Worm (Caenorhabditis elegans) whole organism, dauer: ENCODE data around the gene ZC443.1.

Source experiments
- unc-62 ChIP-seq: sonication (generic microtip); optimal IDR thresholded peaks from 2 replicates; lab custom pipeline; 2017; ENCODE audit warnings: missing biosample characterization, missing genetic modification reagents, missing genetic modification characterization

Gene ZC443.1

DNA sequence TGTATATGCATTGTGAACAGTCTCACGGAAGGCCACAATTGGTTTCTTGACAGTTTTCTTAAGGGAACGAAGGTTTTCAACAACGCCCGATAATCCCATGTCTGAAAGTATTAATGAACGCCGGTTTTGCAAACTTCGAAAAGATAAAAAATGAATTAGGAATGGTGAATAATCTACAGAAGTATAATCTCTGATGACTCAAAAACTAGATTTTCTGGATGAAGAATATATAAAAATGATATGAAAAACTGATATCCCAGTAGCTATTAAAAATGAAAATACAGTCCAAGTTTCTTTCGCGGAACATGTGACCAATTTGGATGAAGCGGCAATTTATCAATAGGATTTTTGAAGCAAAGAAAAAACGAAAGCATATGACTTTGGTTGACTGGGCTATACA lies 4.1 kb upstream of the ZC443.1 start, which contains the start of gene ZC443.3:
TSS of gene ZC443.3 (minus strand) at position 101 of the 400 bp plus-strand sequence.
- no peak for TF ChIP-seq unc-62

DNA sequence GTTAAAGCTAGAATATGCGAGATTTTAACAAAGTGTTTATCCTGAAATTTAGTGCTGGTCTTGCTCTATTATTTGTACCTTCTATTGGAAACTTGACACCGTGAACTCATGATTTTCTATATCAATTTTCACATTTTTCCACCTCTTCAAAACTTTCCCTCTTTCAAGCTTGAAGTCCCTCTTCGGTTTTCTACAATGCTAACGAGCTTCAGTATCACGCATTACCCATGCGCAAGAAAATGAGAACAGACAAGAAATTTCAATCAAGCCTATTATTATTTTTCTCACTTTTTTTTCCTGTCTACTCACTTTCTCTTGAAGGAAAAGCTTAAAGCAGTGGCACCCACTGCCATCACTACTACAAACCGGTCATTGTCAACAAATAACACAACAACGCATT lies 1.9 kb upstream of the ZC443.1 start:
- no peak for TF ChIP-seq unc-62

DNA sequence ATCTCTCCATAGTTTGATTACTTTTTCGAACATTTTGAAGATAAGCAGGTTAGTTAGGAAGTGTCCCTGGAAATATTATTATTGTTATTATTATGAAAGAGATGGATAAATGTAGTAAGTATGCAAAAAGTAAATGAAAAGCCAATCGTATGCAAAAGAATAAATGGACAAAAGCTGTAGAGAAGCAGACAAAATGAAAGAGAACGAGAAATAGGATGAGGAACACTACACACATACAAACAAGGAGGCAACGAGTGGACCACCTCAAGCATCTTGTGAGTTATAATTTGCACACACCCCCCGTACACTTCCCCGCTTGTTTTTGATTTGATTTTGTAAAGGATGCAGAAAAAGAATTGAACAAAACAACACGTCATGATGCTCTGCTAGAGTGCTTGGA lies 1.2 kb upstream of the ZC443.1 start, which contains the start of gene ZC443.2:
TSS of gene ZC443.2 (minus strand) at position 67 of the 400 bp plus-strand sequence.
- no peak for TF ChIP-seq unc-62

DNA sequence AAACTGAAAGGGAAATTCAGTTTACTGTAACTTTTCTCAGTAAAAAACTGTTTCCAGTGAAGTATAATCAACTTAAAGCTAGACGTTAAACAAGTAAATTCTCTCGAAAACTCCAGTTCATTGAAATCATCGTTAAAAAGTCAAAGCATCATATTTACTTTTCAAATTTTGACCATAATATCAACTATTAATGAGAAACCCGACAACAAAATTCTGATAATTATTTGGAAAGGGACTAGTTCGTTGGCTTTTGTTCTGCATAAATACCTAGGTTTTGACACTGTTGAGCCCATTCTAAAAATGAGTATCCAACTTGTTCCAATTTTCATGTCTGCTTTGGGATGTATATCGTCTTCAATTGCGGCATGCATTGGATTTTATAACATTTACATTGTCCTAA lies 3.7 kb downstream of the ZC443.1 start, which contains the start of gene ZC443.7:
TSS of gene ZC443.7 (plus strand) at position 301 of the 400 bp plus-strand sequence.
- no peak for TF ChIP-seq unc-62

DNA sequence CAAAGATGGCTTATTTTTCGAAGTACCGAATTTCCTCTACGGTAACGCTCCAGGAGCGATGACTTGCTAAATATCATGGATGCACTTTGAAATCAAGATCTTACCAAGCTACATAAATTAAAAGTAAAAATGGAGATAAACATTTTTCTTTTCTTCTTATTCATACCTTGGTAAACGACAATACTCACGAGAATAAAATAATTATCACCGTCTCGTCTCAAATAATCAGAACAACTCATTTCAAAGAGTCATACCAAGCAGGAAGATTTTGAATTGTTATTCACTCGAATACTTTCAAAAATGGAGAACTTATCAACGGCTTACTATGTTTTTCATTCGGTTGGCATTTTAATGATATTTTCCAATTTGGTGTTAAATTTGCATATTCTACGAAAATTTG lies 6.6 kb downstream of the ZC443.1 start, which contains the start of gene srbc-45:
TSS of gene srbc-45 (plus strand) at position 301 of the 400 bp plus-strand sequence.
- no peak for TF ChIP-seq unc-62

DNA sequence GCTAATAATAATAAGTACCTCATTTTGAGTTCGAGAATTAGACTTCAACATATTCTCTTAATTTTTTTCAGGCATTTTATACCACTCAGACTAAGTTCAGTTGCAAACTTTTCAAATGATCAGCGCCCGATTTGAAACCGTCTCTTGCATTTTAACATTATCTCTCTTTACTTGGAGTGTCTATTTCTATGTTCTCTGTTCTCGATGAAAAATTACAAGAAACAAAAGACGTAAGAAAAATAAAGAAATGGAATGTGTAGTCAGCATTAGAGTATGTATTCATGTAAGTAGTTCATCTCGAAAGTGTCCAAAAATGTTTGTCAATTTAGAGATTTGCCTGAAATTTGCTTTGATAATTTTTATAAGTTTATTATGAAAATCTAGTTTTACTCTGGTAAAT lies 9.7 kb downstream of the ZC443.1 start, which contains the start of gene ugt-3:
TSS of gene ugt-3 (minus strand) at position 101 of the 400 bp plus-strand sequence.
- TF ChIP-seq unc-62 = no peak

DNA sequence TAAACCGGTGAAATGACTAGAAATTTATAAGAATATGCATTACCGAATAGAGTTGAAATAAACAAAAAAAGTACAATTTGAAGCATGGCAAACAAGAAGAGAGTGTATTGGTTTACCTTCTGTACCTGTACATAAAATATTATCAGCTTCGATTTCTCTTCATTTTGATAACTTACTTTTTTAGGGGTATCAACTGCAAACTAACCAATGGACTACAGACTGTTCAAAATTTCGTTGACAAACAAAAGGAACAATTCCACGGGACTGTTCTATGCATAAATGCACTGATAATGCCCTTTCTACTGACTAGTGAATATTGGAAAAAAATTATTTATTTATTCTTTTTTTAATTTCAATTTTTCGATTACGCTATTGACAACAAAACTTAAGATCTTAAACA lies 11.9 kb downstream of the ZC443.1 start, which contains the start of gene ugt-6:
TSS of gene ugt-6 (minus strand) at position 233 of the 400 bp plus-strand sequence.
- TF ChIP-seq unc-62 = no peak

DNA sequence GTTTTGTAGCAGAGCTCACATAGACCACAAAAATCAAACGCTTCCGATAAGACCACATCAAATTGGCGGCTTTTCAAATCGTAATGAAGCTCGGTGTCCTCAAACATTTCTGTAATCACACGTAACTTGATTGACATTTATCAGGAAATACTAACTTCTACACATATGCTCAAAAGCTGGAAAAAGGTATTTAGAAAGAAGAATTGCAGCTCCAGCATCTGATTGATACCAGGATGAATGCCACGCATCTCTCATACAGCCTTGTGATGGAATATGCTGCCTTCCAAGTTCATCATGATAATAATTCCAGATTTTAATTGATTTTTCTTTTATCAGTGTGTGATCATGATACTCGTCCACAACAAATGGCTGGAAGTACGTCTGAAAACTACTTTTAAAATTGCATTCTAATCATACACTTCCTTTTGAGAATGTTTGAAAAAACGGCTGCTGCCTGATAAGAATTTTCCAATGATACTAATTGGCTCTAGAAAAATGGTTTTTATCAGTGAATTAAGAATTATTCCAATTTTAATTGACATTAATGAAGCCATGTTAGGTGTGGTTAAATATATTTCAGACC lies 12.9 kb downstream of the ZC443.1 start:
- no peak for TF ChIP-seq unc-62

DNA sequence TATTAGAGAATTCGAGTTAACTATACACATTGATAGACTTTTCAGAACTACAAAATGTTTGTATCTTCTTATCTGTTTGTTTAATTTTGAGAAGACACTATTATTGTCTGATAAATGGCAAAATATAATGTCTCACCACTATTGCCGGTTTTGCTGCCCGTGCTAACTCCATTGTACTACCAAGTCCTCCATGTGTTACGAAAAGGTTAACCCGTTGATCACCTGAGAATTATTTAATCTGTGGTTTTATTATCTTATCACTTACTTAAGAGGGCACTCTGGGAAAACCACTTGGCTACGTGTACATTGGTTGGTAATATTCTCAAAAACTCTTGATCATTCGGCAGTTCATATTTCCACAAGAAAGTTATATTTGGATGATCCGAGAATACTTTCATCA lies 14.0 kb downstream of the ZC443.1 start:
- TF ChIP-seq unc-62 = no peak

DNA sequence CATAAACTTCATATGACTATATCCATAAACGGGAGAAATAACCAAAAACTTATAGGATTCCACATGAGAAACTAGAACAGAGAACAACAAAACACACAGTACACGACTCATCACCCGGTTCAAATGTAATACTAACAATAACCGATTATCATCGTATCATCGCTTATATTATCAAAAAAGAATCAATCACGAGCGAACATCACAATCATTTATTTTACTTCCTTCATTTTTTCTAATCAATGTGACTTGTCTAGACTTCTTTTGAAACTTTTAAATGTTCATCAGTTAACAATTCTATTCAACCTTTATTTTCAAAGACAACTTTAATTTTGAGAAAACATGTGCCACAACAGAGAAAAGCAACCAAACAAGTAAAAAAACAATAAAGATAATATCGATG lies 14.7 kb downstream of the ZC443.1 start, which contains the start of gene ugt-4:
TSS of gene ugt-4 (minus strand) at position 141 of the 400 bp plus-strand sequence.
- no peak for TF ChIP-seq unc-62

DNA sequence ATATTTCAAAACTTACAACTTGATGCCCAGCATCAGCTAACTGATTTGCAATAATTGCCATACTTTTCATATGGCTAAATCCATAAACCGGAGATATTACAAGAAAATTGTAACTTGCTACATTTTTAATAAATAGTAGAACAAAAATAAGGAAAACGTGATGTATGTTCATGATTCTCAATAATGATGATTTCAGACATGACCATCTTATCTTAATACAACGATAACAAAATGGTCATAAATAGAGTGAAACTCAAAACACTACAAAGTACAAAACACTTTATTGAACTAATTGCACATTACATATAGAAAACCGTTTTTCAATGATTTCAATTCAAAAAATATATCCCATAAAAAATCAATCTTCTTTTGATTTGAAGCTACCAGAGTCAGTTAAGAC lies 17.1 kb downstream of the ZC443.1 start, which contains the start of gene ugt-5:
TSS of gene ugt-5 (minus strand) at position 214 of the 400 bp plus-strand sequence.
- TF ChIP-seq unc-62 = no peak

DNA sequence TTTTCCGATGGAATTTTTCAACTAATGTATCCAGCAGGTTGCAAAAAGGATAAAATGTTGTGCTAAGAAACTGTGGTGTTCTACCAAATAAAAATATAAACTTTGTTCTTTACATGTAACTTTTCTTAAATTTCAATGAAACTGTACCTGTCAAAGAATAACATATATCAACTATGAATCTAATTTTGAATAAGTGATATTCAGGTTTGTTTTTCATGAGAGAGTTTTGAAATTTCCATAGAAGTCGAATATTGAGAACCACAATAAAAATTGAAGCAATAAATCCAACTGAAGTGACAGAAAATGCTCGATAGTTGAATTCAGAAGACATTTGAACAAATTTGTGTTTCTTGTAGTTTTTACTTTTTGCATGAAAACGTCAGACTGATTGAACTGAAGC lies 19.7 kb downstream of the ZC443.1 start, which contains the start of gene srbc-43:
TSS of gene srbc-43 (minus strand) at position 331 of the 400 bp plus-strand sequence.
- TF ChIP-seq unc-62 = no peak

DNA sequence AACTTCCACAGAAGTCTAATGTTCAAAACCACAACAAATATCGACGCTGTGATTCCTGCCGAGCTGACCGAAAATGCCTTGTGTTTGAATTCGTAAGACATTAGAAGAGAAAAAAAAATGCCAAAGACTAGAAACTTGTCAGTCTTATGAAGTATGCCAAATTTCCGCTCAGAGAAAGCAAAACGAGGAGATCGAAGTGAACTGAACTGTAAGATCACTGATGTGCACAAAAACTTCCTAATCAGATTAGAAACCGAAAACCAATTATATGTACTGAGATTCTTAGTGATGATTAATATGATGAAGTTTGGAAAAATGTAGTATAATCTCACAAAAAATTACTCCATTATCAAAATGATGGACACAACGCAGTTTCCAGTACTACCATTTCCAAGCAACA lies 21.4 kb downstream of the ZC443.1 start, which contains the start of gene srbc-44:
TSS of gene srbc-44 (minus strand) at position 101 of the 400 bp plus-strand sequence.
- no peak for TF ChIP-seq unc-62

DNA sequence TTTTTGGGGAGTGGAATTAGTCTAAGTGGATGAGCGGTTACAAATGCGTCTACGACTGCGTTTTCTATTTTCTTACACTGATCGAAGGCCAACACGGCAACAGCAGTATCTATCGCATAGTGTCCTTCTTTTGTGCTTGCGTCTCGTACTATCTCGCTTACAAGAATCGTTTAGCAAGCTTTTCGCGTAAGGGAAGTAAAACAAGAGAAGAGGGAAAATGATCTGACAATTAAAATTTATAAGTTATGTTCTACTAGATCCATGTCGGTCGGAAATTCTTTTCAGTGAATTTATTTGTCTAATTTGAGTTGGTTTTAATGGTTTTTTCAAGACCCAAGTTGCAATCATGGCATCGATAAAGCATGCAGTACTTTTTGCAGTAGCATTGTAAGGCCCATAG lies 22.9 kb downstream of the ZC443.1 start, which contains the start of gene fkb-4:
TSS of gene fkb-4 (minus strand) at position 101 of the 400 bp plus-strand sequence.
- TF ChIP-seq unc-62 = no peak

DNA sequence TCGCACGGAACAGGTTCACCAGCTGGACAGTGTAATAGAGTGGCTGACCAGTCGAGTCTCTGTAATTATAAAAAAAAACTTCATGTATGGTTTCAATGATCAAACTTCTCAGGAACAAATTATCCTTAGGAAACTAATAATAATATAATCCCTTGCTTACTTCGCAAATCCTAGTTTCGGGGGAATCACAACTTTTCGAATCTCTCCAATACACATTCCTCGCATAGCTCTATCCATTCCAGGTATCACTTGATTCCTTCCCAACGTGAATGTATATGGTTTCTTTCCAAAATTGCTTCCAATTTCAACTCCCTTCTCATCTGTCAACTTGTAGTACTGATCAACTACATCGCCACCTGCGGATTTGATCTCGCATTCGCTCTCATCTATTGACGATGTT lies 23.5 kb downstream of the ZC443.1 start:
- TF ChIP-seq unc-62 = no peak

DNA sequence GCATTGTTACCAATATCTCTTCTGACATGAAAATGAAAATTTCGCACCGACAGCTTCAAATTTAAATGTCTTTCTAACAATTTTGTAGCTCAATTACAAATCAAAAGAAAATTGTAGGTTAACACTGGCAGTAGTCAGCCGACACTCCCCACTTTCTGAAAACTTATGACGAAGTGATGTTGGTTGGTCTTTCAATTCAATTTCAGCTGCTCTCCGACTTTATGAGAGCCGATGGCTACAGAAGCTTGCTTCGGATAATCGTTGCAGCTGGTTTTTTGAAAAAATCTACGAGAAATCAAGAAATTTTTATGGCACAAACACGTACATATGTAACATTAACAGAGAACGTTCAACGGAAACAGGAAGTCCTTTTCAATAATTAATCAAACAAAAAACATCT lies 25.0 kb downstream of the ZC443.1 start, which contains the start of gene sre-20:
TSS of gene sre-20 (minus strand) at position 101 of the 400 bp plus-strand sequence.
- TF ChIP-seq unc-62 = no peak

DNA sequence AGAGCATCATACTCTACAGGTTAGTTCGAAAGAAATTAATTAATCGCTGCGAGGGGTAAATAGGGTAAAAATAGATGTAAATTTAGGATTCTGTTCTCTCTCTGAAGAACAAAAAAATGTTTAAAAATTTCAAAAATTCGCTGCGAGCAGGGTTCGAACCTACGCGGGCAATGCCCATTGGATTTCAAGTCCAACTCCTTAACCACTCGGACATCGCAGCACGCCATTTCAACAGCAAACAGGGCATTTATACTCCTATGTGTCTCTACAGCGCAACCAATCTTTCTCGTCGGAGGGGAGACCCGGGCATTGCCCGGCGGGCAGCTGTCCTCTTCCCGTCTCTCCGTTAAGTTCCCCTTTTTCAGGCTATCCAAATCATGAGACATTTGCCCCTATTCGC lies 29.6 kb downstream of the ZC443.1 start:
- TF ChIP-seq unc-62 = no peak

DNA sequence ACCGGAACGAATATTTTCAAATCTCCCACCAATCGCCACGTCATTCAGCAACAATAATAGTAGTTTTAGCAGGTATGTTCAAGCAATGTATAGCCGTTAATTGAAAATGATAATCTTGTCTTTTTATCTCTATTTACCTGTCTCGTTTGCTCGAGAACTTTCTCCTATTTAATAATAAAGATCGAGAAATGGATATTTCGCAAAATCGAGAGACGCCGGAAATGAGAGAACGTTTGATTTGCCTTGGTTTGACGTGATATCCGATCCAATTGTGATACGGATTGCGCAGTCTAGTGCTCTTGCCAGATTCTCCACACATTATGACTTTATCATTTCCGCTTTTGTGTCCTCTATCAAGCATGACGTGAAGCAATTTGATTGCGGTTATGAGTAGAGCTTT lies 36.0 kb downstream of the ZC443.1 start:
- no peak for TF ChIP-seq unc-62
